Fruit fly (Drosophila melanogaster) whole organism, adult: ENCODE data around the gene Pi3K68D.

Source experiments
- Crg-1 ChIP-seq: fragments of 200-800 bp; sonication (Bioruptor generic); optimal IDR thresholded peaks from 2 replicates; lab custom pipeline; 2016; ENCODE audit warnings: missing biosample characterization, missing genetic modification characterization
- bab1 ChIP-seq: fragments of 200-800 bp; sonication (Bioruptor generic); optimal IDR thresholded peaks from 3 replicates; lab custom pipeline; 2019; ENCODE audit warnings: missing biosample characterization, mild to moderate bottlenecking, missing genetic modification characterization, moderate library complexity
- cic ChIP-seq: fragments of 200-800 bp; sonication (Bioruptor generic); optimal IDR thresholded peaks from 2 replicates; lab custom pipeline; 2017; ENCODE audit warnings: missing biosample characterization, mild to moderate bottlenecking, missing genetic modification characterization, moderate library complexity

dm6 chr3L:11815220-11815797 lies 25.5 kb upstream of the Pi3K68D start, which contains the start of gene CG14130:
- no peak for TF ChIP-seq cic (GFP tag; lab: Kevin White, UChicago)
- TF ChIP-seq Crg-1 (GFP tag; lab: Kevin White, UChicago), result no peak
- peak; percentile 52 for TF ChIP-seq bab1
